Fruit fly (Drosophila melanogaster) whole organism, embryonic: ENCODE data around the gene CG13862.

ENCODE experiments used
- CG10209 ChIP-seq: fragments of 200-800 bp; sonication (Bioruptor generic); optimal IDR thresholded peaks from 3 replicates; lab custom pipeline; 2017; ENCODE audit warnings: missing biosample characterization, mild to moderate bottlenecking, missing genetic modification characterization, missing genetic modification reagents
- CG10979 ChIP-seq: fragments of 200-800 bp; sonication (Bioruptor generic); optimal IDR thresholded peaks from 2 replicates; lab custom pipeline; 2018; ENCODE audit warnings: missing biosample characterization, mild to moderate bottlenecking, missing genetic modification characterization, moderate library complexity
- CG12071 ChIP-seq: fragments of 200-800 bp; sonication (Bioruptor generic); optimal IDR thresholded peaks from 3 replicates; lab custom pipeline; 2018; ENCODE audit warnings: missing biosample characterization, mild to moderate bottlenecking, missing genetic modification characterization
- CG12299 ChIP-seq: fragments of 200-800 bp; sonication (Bioruptor generic); optimal IDR thresholded peaks from 2 replicates; lab custom pipeline; 2018; ENCODE audit warnings: missing biosample characterization, mild to moderate bottlenecking, missing genetic modification characterization
- CG12769 ChIP-seq: fragments of 200-800 bp; sonication (Bioruptor generic); optimal IDR thresholded peaks from 2 replicates; lab custom pipeline; 2019; ENCODE audit warnings: missing biosample characterization, mild to moderate bottlenecking, missing genetic modification characterization, moderate library complexity
- CG13287 ChIP-seq: fragments of 200-800 bp; sonication (Bioruptor generic); IDR thresholded peaks from 2 replicates; pipeline ENCODE4 v1.3.6; 2022; ENCODE audit warnings: missing biosample characterization, missing genetic modification characterization; ENCODE audit not compliant: partially characterized antibody
- CG15514 ChIP-seq: fragments of 200-800 bp; sonication (Bioruptor generic); optimal IDR thresholded peaks from 3 replicates; lab custom pipeline; 2017; ENCODE audit warnings: missing biosample characterization, missing genetic modification characterization, mild to moderate bottlenecking, moderate library complexity, missing genetic modification reagents
- CG17186 ChIP-seq: fragments of 200-800 bp; sonication (Bioruptor generic); optimal IDR thresholded peaks from 3 replicates; lab custom pipeline; 2017; ENCODE audit warnings: missing biosample characterization, missing genetic modification reagents, missing genetic modification characterization
- CG17328 ChIP-seq: fragments of 200-800 bp; sonication (Bioruptor generic); IDR thresholded peaks from 2 replicates; pipeline ENCODE4 v1.3.6; 2022; ENCODE audit warnings: missing biosample characterization, missing genetic modification characterization
- CG17612 ChIP-seq: fragments of 200-800 bp; sonication (Bioruptor generic); IDR thresholded peaks from 2 replicates; pipeline ENCODE4 v1.3.6; 2022; ENCODE audit warnings: missing biosample characterization, missing genetic modification characterization
- CG2129 ChIP-seq: fragments of 200-800 bp; sonication (Bioruptor generic); IDR thresholded peaks from 2 replicates; pipeline ENCODE4 v1.3.6; 2022; ENCODE audit warnings: missing biosample characterization, missing genetic modification characterization; ENCODE audit not compliant: partially characterized antibody
- CG30431 ChIP-seq: fragments of 200-800 bp; sonication (Bioruptor generic); optimal IDR thresholded peaks from 2 replicates; lab custom pipeline; 2017; ENCODE audit warnings: missing biosample characterization, missing genetic modification characterization
- CG3281 ChIP-seq: fragments of 200-800 bp; sonication (Bioruptor generic); optimal IDR thresholded peaks from 3 replicates; lab custom pipeline; 2017; ENCODE audit warnings: missing biosample characterization, mild to moderate bottlenecking, missing genetic modification characterization
- CG34422 ChIP-seq: fragments of 200-800 bp; sonication (Bioruptor generic); IDR thresholded peaks from 3 replicates; pipeline ENCODE4 v1.3.6; 2022; ENCODE audit warnings: missing biosample characterization, missing genetic modification characterization
- CG3726 ChIP-seq: fragments of 200-800 bp; sonication (Bioruptor generic); IDR thresholded peaks from 3 replicates; pipeline ENCODE4, ENCODE4 v1.3.6; 2022; ENCODE audit warnings: missing biosample characterization, missing genetic modification characterization
- CG6254 ChIP-seq: fragments of 200-800 bp; sonication (Bioruptor generic); optimal IDR thresholded peaks from 3 replicates; lab custom pipeline; 2017; ENCODE audit warnings: mild to moderate bottlenecking, missing biosample characterization, missing genetic modification reagents, missing genetic modification characterization
- CG6765 ChIP-seq: fragments of 200-800 bp; sonication (Bioruptor generic); optimal IDR thresholded peaks from 3 replicates; lab custom pipeline; 2017; ENCODE audit warnings: missing biosample characterization, mild to moderate bottlenecking, missing genetic modification characterization
- CG7271 ChIP-seq: fragments of 200-800 bp; sonication (Bioruptor generic); optimal IDR thresholded peaks from 2 replicates; lab custom pipeline; 2018; ENCODE audit warnings: missing biosample characterization, mild to moderate bottlenecking, missing genetic modification characterization, moderate library complexity
- CG7745 ChIP-seq: fragments of 200-800 bp; sonication (Bioruptor generic); optimal IDR thresholded peaks from 2 replicates; lab custom pipeline; 2018; ENCODE audit warnings: missing biosample characterization, mild to moderate bottlenecking, missing genetic modification characterization, moderate library complexity
- CG7928 ChIP-seq: fragments of 200-800 bp; sonication (Bioruptor generic); optimal IDR thresholded peaks from 2 replicates; lab custom pipeline; 2017; ENCODE audit warnings: missing biosample characterization, mild to moderate bottlenecking, missing genetic modification characterization
- CG7987 ChIP-seq: fragments of 200-800 bp; sonication (Bioruptor generic); optimal IDR thresholded peaks from 2 replicates; lab custom pipeline; 2018; ENCODE audit warnings: missing biosample characterization, mild to moderate bottlenecking, missing genetic modification characterization, moderate library complexity
- CG8388 ChIP-seq: fragments of 200-800 bp; sonication (Bioruptor generic); optimal IDR thresholded peaks from 2 replicates; lab custom pipeline; 2019; ENCODE audit warnings: missing biosample characterization, mild to moderate bottlenecking, missing genetic modification characterization, moderate library complexity
- E2f2 ChIP-seq: fragments of 200-800 bp; sonication (Bioruptor generic); IDR thresholded peaks from 2 replicates; pipeline ENCODE4 v1.3.6; 2022; ENCODE audit warnings: missing biosample characterization, missing genetic modification characterization
- ERR ChIP-seq: fragments of 200-800 bp; sonication (Bioruptor generic); optimal IDR thresholded peaks from 2 replicates; lab custom pipeline; 2016; ENCODE audit warnings: missing biosample characterization, missing genetic modification characterization
- Fer1 ChIP-seq: fragments of 200-800 bp; sonication (Bioruptor generic); optimal IDR thresholded peaks from 2 replicates; lab custom pipeline; 2017; ENCODE audit warnings: missing biosample characterization, mild to moderate bottlenecking, missing genetic modification characterization
- Fer3 ChIP-seq: fragments of 200-800 bp; sonication (Bioruptor generic); optimal IDR thresholded peaks from 2 replicates; lab custom pipeline; 2018; ENCODE audit warnings: missing biosample characterization, mild to moderate bottlenecking, missing genetic modification characterization, moderate library complexity
- Gsc ChIP-seq: fragments of 200-800 bp; sonication (Bioruptor generic); IDR thresholded peaks from 2 replicates; pipeline ENCODE4 v1.3.6; 2022; ENCODE audit warnings: missing biosample characterization, missing genetic modification characterization
- Gug ChIP-seq: fragments of 200-800 bp; sonication (Bioruptor generic); IDR thresholded peaks from 4 replicates; pipeline ENCODE4 v1.3.6; 2022; ENCODE audit warnings: missing biosample characterization, missing genetic modification characterization
- H15 ChIP-seq: fragments of 200-800 bp; sonication (Bioruptor generic); IDR thresholded peaks from 3 replicates; pipeline ENCODE4 v1.3.6; 2022; ENCODE audit warnings: missing biosample characterization, missing genetic modification characterization
- Opbp ChIP-seq: fragments of 200-800 bp; sonication (Bioruptor generic); IDR thresholded peaks from 3 replicates; pipeline ENCODE4 v1.3.6; 2022; ENCODE audit warnings: missing biosample characterization, missing genetic modification characterization; ENCODE audit not compliant: partially characterized antibody
- Optix ChIP-seq: fragments of 200-800 bp; sonication (Bioruptor generic); IDR thresholded peaks from 3 replicates; pipeline ENCODE4 v1.3.6; 2022; ENCODE audit warnings: missing biosample characterization, missing genetic modification characterization
- Ptx1 ChIP-seq: fragments of 200-800 bp; sonication (Bioruptor generic); IDR thresholded peaks from 2 replicates; pipeline ENCODE4 v1.3.6; 2022; ENCODE audit warnings: missing biosample characterization, missing genetic modification characterization
- ase ChIP-seq: fragments of 200-800 bp; sonication (Bioruptor generic); IDR thresholded peaks from 3 replicates; pipeline ENCODE4 v1.3.6; 2022; ENCODE audit warnings: missing biosample characterization, missing genetic modification characterization
- chn ChIP-seq: fragments of 200-800 bp; sonication (Bioruptor generic); optimal IDR thresholded peaks from 2 replicates; lab custom pipeline; 2016; ENCODE audit warnings: missing biosample characterization, missing genetic modification characterization
- crc ChIP-seq: fragments of 200-800 bp; sonication (Bioruptor generic); optimal IDR thresholded peaks from 2 replicates; lab custom pipeline; 2016; ENCODE audit warnings: missing biosample characterization, missing genetic modification characterization
- dysf ChIP-seq: fragments of 200-800 bp; sonication (Bioruptor generic); IDR thresholded peaks from 3 replicates; pipeline ENCODE4 v1.3.6; 2022; ENCODE audit warnings: missing biosample characterization, missing genetic modification characterization
- fd3F ChIP-seq: fragments of 200-800 bp; sonication (Bioruptor generic); optimal IDR thresholded peaks from 2 replicates; lab custom pipeline; 2018; ENCODE audit warnings: missing biosample characterization, mild to moderate bottlenecking, missing genetic modification characterization, moderate library complexity
- ken ChIP-seq: fragments of 200-800 bp; sonication (Bioruptor generic); IDR thresholded peaks from 3 replicates; pipeline ENCODE4 v1.3.6; 2022; ENCODE audit warnings: missing biosample characterization, missing genetic modification characterization
- luna ChIP-seq: fragments of 200-800 bp; sonication (Bioruptor generic); optimal IDR thresholded peaks from 2 replicates; lab custom pipeline; 2016; ENCODE audit warnings: missing biosample characterization, missing genetic modification characterization
- mirr ChIP-seq: fragments of 200-800 bp; sonication (Bioruptor generic); optimal IDR thresholded peaks from 3 replicates; lab custom pipeline; 2018; ENCODE audit warnings: missing biosample characterization, mild to moderate bottlenecking, missing genetic modification characterization
- pb ChIP-seq: fragments of 200-800 bp; sonication (Bioruptor generic); optimal IDR thresholded peaks from 3 replicates; lab custom pipeline; 2016; ENCODE audit warnings: missing biosample characterization, missing genetic modification characterization
- pros ChIP-seq: fragments of 200-800 bp; sonication (Bioruptor generic); optimal IDR thresholded peaks from 3 replicates; lab custom pipeline; 2019; ENCODE audit warnings: missing biosample characterization, mild to moderate bottlenecking, missing genetic modification characterization, moderate library complexity
- ro ChIP-seq: fragments of 200-800 bp; sonication (Bioruptor generic); IDR thresholded peaks from 2 replicates; pipeline ENCODE4 v1.3.6; 2022; ENCODE audit warnings: missing biosample characterization, missing genetic modification characterization
- scrt ChIP-seq: fragments of 200-800 bp; sonication (Bioruptor generic); optimal IDR thresholded peaks from 2 replicates; lab custom pipeline; 2018; ENCODE audit warnings: missing biosample characterization, mild to moderate bottlenecking, missing genetic modification characterization, moderate library complexity
- sens-2 ChIP-seq: fragments of 200-800 bp; sonication (Bioruptor generic); IDR thresholded peaks from 2 replicates; pipeline ENCODE4 v1.3.6; 2022; ENCODE audit warnings: missing biosample characterization, missing genetic modification characterization
- sima ChIP-seq: fragments of 200-800 bp; sonication (Bioruptor generic); optimal IDR thresholded peaks from 2 replicates; lab custom pipeline; 2016; ENCODE audit warnings: missing biosample characterization, missing genetic modification characterization
- stc ChIP-seq: fragments of 200-800 bp; sonication (Bioruptor generic); IDR thresholded peaks from 2 replicates; pipeline ENCODE4 v1.3.6; 2022; ENCODE audit warnings: missing biosample characterization, missing genetic modification characterization
- twi ChIP-seq: fragments of 200-800 bp; optimal IDR thresholded peaks from 2 replicates; lab custom pipeline; 2019; ENCODE audit warnings: missing biosample characterization, mild to moderate bottlenecking, missing genetic modification characterization, moderate library complexity
- yki ChIP-seq: fragments of >200 bp; optimal IDR thresholded peaks from 3 replicates; lab custom pipeline; 2018

CG13862 gene

dm6 chr3R:22362218-22362907 is 30.6 kb downstream of the CG13862 start, which contains the start of the genes JMJD6, CG7071 and Muted (continued):
- TF ChIP-seq CG34422 (GFP tag; lab: Robert Waterston, UW) (peak; percentile 93), stc (GFP tag; lab: Robert Waterston, UW) (peak; percentile 79; the same call in 1 of the 2 replicates), pros (GFP tag; lab: Kevin White, UChicago) (peak; percentile 25), CG17328 (GFP tag; lab: Robert Waterston, UW) (peak; percentile 88), ERR (GFP tag; lab: Kevin White, UChicago) (peak; percentile 76), CG3726 (GFP tag; lab: Robert Waterston, UW) (peak; percentile 84; the same call in 2 of the 3 replicates), CG30431 (GFP tag; lab: Kevin White, UChicago) (peak; percentile 83), CG13287 (GFP tag; lab: Robert Waterston, UW) (peak; percentile 94), dysf (GFP tag; lab: Robert Waterston, UW) (peak; percentile 90), E2f2 (GFP tag; lab: Robert Waterston, UW) (peak; percentile 79), mirr (peak; percentile 75), CG10209 (GFP tag; lab: Kevin White, UChicago) (peak; percentile 90), chn (GFP tag; lab: Kevin White, UChicago) (peak; percentile 93), CG7745 (tag; lab: Kevin White, UChicago) (peak; percentile 13), fd3F (GFP tag; lab: Kevin White, UChicago) (peak; percentile 90), H15 (peak; percentile 87), scrt (GFP tag; lab: Kevin White, UChicago) (peak; percentile 80), Fer1 (peak; percentile 92), CG12769 (tag; lab: Kevin White, UChicago) (peak; percentile 74), CG17612 (GFP tag; lab: Robert Waterston, UW) (peak; percentile 81), crc (GFP tag; lab: Kevin White, UChicago) (peak; percentile 77), ken (GFP tag; lab: Robert Waterston, UW) (peak; percentile 92), CG7987 (peak; percentile 86), CG6254 (GFP tag; lab: Kevin White, UChicago) (peak; percentile 62), CG2129 (GFP tag; lab: Robert Waterston, UW) (peak; percentile 79), CG3281 (GFP tag; lab: Kevin White, UChicago) (peak; percentile 92), ase (GFP tag; lab: Robert Waterston, UW) (peak; percentile 90), sens-2 (GFP tag; lab: Robert Waterston, UW) (peak; percentile 90), CG17186 (peak; percentile 60), Gug (peak; percentile 87), CG12299 (tag; lab: Kevin White, UChicago) (peak; percentile 91), CG7271 (tag; lab: Kevin White, UChicago) (peak; percentile 69), CG8388 (peak; percentile 87), CG6765 (GFP tag; lab: Kevin White, UChicago) (peak; percentile 81), Ptx1 (GFP tag; lab: Robert Waterston, UW) (peak; percentile 93), pb (no peak), CG15514 (GFP tag; lab: Kevin White, UChicago) (peak; percentile 92), Gsc (GFP tag; lab: Robert Waterston, UW) (peak; percentile 79), twi (tag; lab: Kevin White, UChicago) (peak; percentile 77), yki (no peak), Opbp (GFP tag; lab: Robert Waterston, UW) (peak; percentile 60; the same call in 1 of the 3 replicates), ro (GFP tag; lab: Robert Waterston, UW) (peak; percentile 81), CG10979 (tag; lab: Kevin White, UChicago) (peak; percentile 84), Fer3 (peak; percentile 93), luna (peak; percentile 34), sima (GFP tag; lab: Kevin White, UChicago) (peak; percentile 31), CG12071 (GFP tag; lab: Kevin White, UChicago) (peak; percentile 67), CG7928 (peak; percentile 99), Optix (GFP tag; lab: Robert Waterston, UW) (peak; percentile 88)
